Worm (Caenorhabditis elegans): ENCODE measurements around the gene rab-30.

rab-30 gene

DNA sequence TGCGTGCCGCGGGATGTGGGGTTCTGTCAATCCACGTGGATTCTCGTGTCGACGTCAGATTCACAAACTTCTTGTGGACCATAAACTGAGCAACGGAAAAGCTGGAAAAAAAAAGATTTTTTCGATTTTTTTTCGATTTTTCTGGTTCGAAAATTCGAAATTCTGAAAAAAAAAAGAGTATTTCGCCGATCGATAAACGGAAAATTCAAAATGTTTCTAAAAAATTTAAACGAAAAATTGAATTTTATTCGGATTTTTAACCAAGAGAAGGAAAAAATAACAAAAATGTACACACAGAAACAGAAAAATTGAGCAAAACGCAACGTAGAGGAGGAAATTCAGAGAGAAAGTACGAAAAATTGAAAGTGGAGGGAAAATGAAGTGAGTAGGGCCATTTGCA is 36.0 kb downstream of the rab-30 start, which contains the start of gene Y39A1A.3:
Gene Y39A1A.3, minus strand, starts transcription at position 101 of the 400 bp plus-strand sequence.
- TF ChIP-seq nhr-237 (tag; optimal IDR thresholded peaks at IDR 0.05) (no peak), elt-3 (tag; optimal IDR thresholded peaks at IDR 0.05) (no peak), ZK546.5 (tag; optimal IDR thresholded peaks at IDR 0.05) (no peak), unc-62 (GFP tag; optimal IDR thresholded peaks at IDR 0.05) (no peak), nhr-6 (tag; optimal IDR thresholded peaks at IDR 0.05) (no peak), nhr-77 (tag; optimal IDR thresholded peaks at IDR 0.05) (no peak), fos-1 (tag; optimal IDR thresholded peaks at IDR 0.05) (no peak), unc-55 (GFP tag; optimal IDR thresholded peaks at IDR 0.05) (no peak), ztf-11 (tag; optimal IDR thresholded peaks at IDR 0.05) (no peak), R02D3.7 (tag; optimal IDR thresholded peaks at IDR 0.05) (no peak), mbf-1 (tag; optimal IDR thresholded peaks at IDR 0.05) (no peak), aly-2 (tag; optimal IDR thresholded peaks at IDR 0.05) (no peak), peb-1 (tag; optimal IDR thresholded peaks at IDR 0.05) (no peak), gmeb-1 (tag; optimal IDR thresholded peaks at IDR 0.05) (no peak), blmp-1 (tag; optimal IDR thresholded peaks at IDR 0.05; ENCODE audit: insufficient read depth) (no peak), skn-1 (tag; optimal IDR thresholded peaks at IDR 0.05) (no peak), crh-2 (tag; optimal IDR thresholded peaks at IDR 0.05) (no peak), nhr-11 (tag; optimal IDR thresholded peaks at IDR 0.05) (no peak), sma-9 (GFP tag; optimal IDR thresholded peaks at IDR 0.05) (no peak), sma-9 (tag; optimal IDR thresholded peaks at IDR 0.05) (no peak), ztf-1 (GFP tag; conservative IDR thresholded peaks at IDR 0.05) (no peak)

- TF ChIP-seq lin-11 (tag; optimal IDR thresholded peaks at IDR 0.05): peak; percentile 50
- TF ChIP-seq nhr-10 (tag; optimal IDR thresholded peaks at IDR 0.05): no peak
- peak; percentile 67 for TF ChIP-seq unc-55 (GFP tag; optimal IDR thresholded peaks at IDR 0.05)
- TF ChIP-seq sem-4 (tag; optimal IDR thresholded peaks at IDR 0.05): no peak
- TF ChIP-seq gmeb-1 (tag; optimal IDR thresholded peaks at IDR 0.05): peak; percentile 74
- TF ChIP-seq fos-1 (tag; optimal IDR thresholded peaks at IDR 0.05): peak; percentile 98
- TF ChIP-seq nhr-25 (tag; optimal IDR thresholded peaks at IDR 0.05): peak; percentile 75
- no peak for TF ChIP-seq ztf-4 (tag; optimal IDR thresholded peaks at IDR 0.05)
- TF ChIP-seq nhr-6 (tag; optimal IDR thresholded peaks at IDR 0.05): peak; percentile 30
- TF ChIP-seq unc-62 (GFP tag; optimal IDR thresholded peaks at IDR 0.05): no peak
- peak; percentile 49 to 85 for TF ChIP-seq lsy-2 (tag; optimal IDR thresholded peaks at IDR 0.05)
- peak; percentile 10 for TF ChIP-seq nhr-21 (tag; optimal IDR thresholded peaks at IDR 0.05)
- peak; percentile 79 for TF ChIP-seq nhr-129 (tag; optimal IDR thresholded peaks at IDR 0.05)
- no peak for TF ChIP-seq ZK546.5 (tag; optimal IDR thresholded peaks at IDR 0.05)
- no peak for TF ChIP-seq elt-1 (tag; optimal IDR thresholded peaks at IDR 0.05)
- TF ChIP-seq C34F6.9 (tag; optimal IDR thresholded peaks at IDR 0.05): peak; percentile 88
- peak; percentile 49 for TF ChIP-seq egl-27 (tag; optimal IDR thresholded peaks at IDR 0.05)
- no peak for TF ChIP-seq nhr-23 (tag; optimal IDR thresholded peaks at IDR 0.05)
- TF ChIP-seq crh-2 (tag; optimal IDR thresholded peaks at IDR 0.05): peak; percentile 78
- TF ChIP-seq nhr-77 (tag; optimal IDR thresholded peaks at IDR 0.05): no peak
- peak; percentile 69 for TF ChIP-seq F13H6.1 (tag; optimal IDR thresholded peaks at IDR 0.05)
- peak; percentile 17 for TF ChIP-seq ama-1 (optimal IDR thresholded peaks at IDR 0.05)
- TF ChIP-seq sma-3 (GFP tag; optimal IDR thresholded peaks at IDR 0.05): peak; percentile 31
- TF ChIP-seq unc-39 (tag; optimal IDR thresholded peaks at IDR 0.05): no peak
- peak; percentile 46 for TF ChIP-seq lin-13 (GFP tag; optimal IDR thresholded peaks at IDR 0.05)
- TF ChIP-seq snpc-4 (tag; optimal IDR thresholded peaks at IDR 0.05): peak; percentile 23
- TF ChIP-seq mab-5 (tag; optimal IDR thresholded peaks at IDR 0.05): peak; percentile 8
- peak; percentile 1 for TF ChIP-seq blmp-1 (tag; optimal IDR thresholded peaks at IDR 0.05; ENCODE audit: insufficient read depth)
- TF ChIP-seq ceh-16 (tag; optimal IDR thresholded peaks at IDR 0.05): peak; percentile 27
- no peak for TF ChIP-seq elt-3 (tag; optimal IDR thresholded peaks at IDR 0.05)
- TF ChIP-seq nhr-237 (tag; optimal IDR thresholded peaks at IDR 0.05): no peak
Observed at ce11 chrIII:10599699-10600098, 39.3 kb downstream of the rab-30 start.

ce11 chrIII:10600138-10600626 is 39.8 kb downstream of the rab-30 start, which contains the start of gene epg-6:
epg-6 (minus strand) TSS chrIII:10600188.
- no peak for TF ChIP-seq alr-1 (tag; optimal IDR thresholded peaks at IDR 0.05)
- no peak for TF ChIP-seq blmp-1 (tag; optimal IDR thresholded peaks at IDR 0.05; ENCODE audit: insufficient read depth)
- no peak for TF ChIP-seq unc-39 (tag; optimal IDR thresholded peaks at IDR 0.05)
- no peak for TF ChIP-seq skn-1 (tag; optimal IDR thresholded peaks at IDR 0.05)
- TF ChIP-seq lsy-2 (tag; optimal IDR thresholded peaks at IDR 0.05): no peak
- no peak for TF ChIP-seq mdl-1 (tag; optimal IDR thresholded peaks at IDR 0.05)
- no peak for TF ChIP-seq gmeb-1 (tag; optimal IDR thresholded peaks at IDR 0.05)
- no peak for TF ChIP-seq sma-3 (GFP tag; optimal IDR thresholded peaks at IDR 0.05)
- no peak for TF ChIP-seq ZK546.5 (tag; optimal IDR thresholded peaks at IDR 0.05)
- no peak for TF ChIP-seq mbf-1 (tag; optimal IDR thresholded peaks at IDR 0.05)
- TF ChIP-seq nhr-10 (tag; optimal IDR thresholded peaks at IDR 0.05): no peak
- no peak for TF ChIP-seq lin-11 (tag; optimal IDR thresholded peaks at IDR 0.05)
- TF ChIP-seq ztf-11 (tag; optimal IDR thresholded peaks at IDR 0.05): no peak
- no peak for TF ChIP-seq unc-55 (GFP tag; optimal IDR thresholded peaks at IDR 0.05)
